Fruit fly (Drosophila melanogaster) whole organism, prepupa: ENCODE data around the gene CG8516.
A peak's percentile ranks its signal among the peaks of the same experiment; 100 is the strongest.

Experiments
- Blimp-1 ChIP-seq: fragments of 200-800 bp; sonication (Bioruptor generic); optimal IDR thresholded peaks from 3 replicates; lab custom pipeline; 2017; ENCODE audit warnings: missing biosample characterization, missing genetic modification characterization, mild to moderate bottlenecking, moderate library complexity, missing genetic modification reagents
- CG10669 ChIP-seq: fragments of 200-800 bp; sonication (Bioruptor generic); optimal IDR thresholded peaks from 3 replicates; lab custom pipeline; 2018; ENCODE audit warnings: missing biosample characterization, mild to moderate bottlenecking, missing genetic modification characterization, moderate library complexity
- CG11762 ChIP-seq: fragments of 200-800 bp; sonication (Bioruptor generic); optimal IDR thresholded peaks from 3 replicates; lab custom pipeline; 2016; ENCODE audit warnings: missing biosample characterization, missing genetic modification characterization; ENCODE audit not compliant: insufficient read depth
- CG15336 ChIP-seq: fragments of 200-800 bp; sonication (Bioruptor generic); IDR thresholded peaks from 2 replicates; pipeline ENCODE4 v1.3.6; 2022; ENCODE audit warnings: missing biosample characterization, missing genetic modification characterization
- CG1621 ChIP-seq: fragments of 200-800 bp; sonication (Bioruptor generic); optimal IDR thresholded peaks from 3 replicates; lab custom pipeline; 2018; ENCODE audit warnings: missing biosample characterization, mild to moderate bottlenecking, missing genetic modification characterization
- CG16779 ChIP-seq: fragments of 200-800 bp; sonication (Bioruptor generic); optimal IDR thresholded peaks from 3 replicates; lab custom pipeline; 2017; ENCODE audit warnings: missing biosample characterization, mild to moderate bottlenecking, missing genetic modification characterization
- CG3032 ChIP-seq: fragments of 200-800 bp; optimal IDR thresholded peaks from 2 replicates; lab custom pipeline; 2019; ENCODE audit warnings: missing biosample characterization, mild to moderate bottlenecking, missing genetic modification characterization, moderate library complexity
- CG34406 ChIP-seq: fragments of 200-800 bp; sonication (Bioruptor generic); optimal IDR thresholded peaks from 3 replicates; lab custom pipeline; 2016; ENCODE audit warnings: missing biosample characterization, missing genetic modification characterization
- CG6163 ChIP-seq: fragments of 200-800 bp; sonication (Bioruptor generic); IDR thresholded peaks from 3 replicates; pipeline ENCODE4 v1.3.6; 2022; ENCODE audit warnings: missing biosample characterization, missing genetic modification characterization
- CG6792 ChIP-seq: fragments of 200-800 bp; sonication (Bioruptor generic); optimal IDR thresholded peaks from 3 replicates; lab custom pipeline; 2016; ENCODE audit warnings: missing biosample characterization, missing genetic modification characterization
- CG6808 ChIP-seq: fragments of 200-800 bp; sonication (Bioruptor generic); optimal IDR thresholded peaks from 3 replicates; lab custom pipeline; 2017; ENCODE audit warnings: missing biosample characterization, missing genetic modification characterization, mild to moderate bottlenecking, moderate library complexity, missing genetic modification reagents
- CG6854 ChIP-seq: fragments of 200-800 bp; sonication (Bioruptor generic); optimal IDR thresholded peaks from 2 replicates; lab custom pipeline; 2017; ENCODE audit warnings: missing biosample characterization, mild to moderate bottlenecking, missing genetic modification characterization
- CG7368 ChIP-seq: fragments of 200-800 bp; sonication (Bioruptor generic); optimal IDR thresholded peaks from 3 replicates; lab custom pipeline; 2016; ENCODE audit warnings: missing biosample characterization, missing genetic modification characterization
- CG8119 ChIP-seq: fragments of 200-800 bp; sonication (Bioruptor generic); IDR thresholded peaks from 3 replicates; pipeline ENCODE4 v1.3.6; 2022; ENCODE audit warnings: missing biosample characterization, missing genetic modification characterization
- CG8632 ChIP-seq: fragments of 200-800 bp; sonication (Bioruptor generic); optimal IDR thresholded peaks from 3 replicates; lab custom pipeline; 2016; ENCODE audit warnings: missing biosample characterization, missing genetic modification characterization
- Eip75B ChIP-seq: fragments of 200-800 bp; sonication (Bioruptor generic); optimal IDR thresholded peaks from 3 replicates; lab custom pipeline; 2016; ENCODE audit warnings: missing biosample characterization, missing genetic modification characterization
- Eip78C ChIP-seq: fragments of 200-800 bp; sonication (Bioruptor generic); peaks from one replicate; lab custom pipeline; 2016; ENCODE audit warnings: missing biosample characterization, missing genetic modification characterization
- Ets21C ChIP-seq: fragments of 200-800 bp; sonication (Bioruptor generic); optimal IDR thresholded peaks from 3 replicates; lab custom pipeline; 2016; ENCODE audit warnings: missing biosample characterization, missing genetic modification characterization
- Ets96B ChIP-seq: fragments of 200-800 bp; optimal IDR thresholded peaks from 2 replicates; lab custom pipeline; 2019; ENCODE audit warnings: missing biosample characterization, mild to moderate bottlenecking, missing genetic modification characterization, moderate library complexity
- Gug ChIP-seq: fragments of 200-800 bp; sonication (Bioruptor generic); IDR thresholded peaks from 2 replicates; pipeline ENCODE4 v1.3.6; 2022; ENCODE audit warnings: missing biosample characterization, missing genetic modification characterization
- Hr38 ChIP-seq: sonication (Bioruptor generic); optimal IDR thresholded peaks from 2 replicates; lab custom pipeline; 2016; ENCODE audit warnings: missing biosample characterization, missing genetic modification characterization
- Hr39 ChIP-seq: fragments of 200-800 bp; sonication (Bioruptor generic); optimal IDR thresholded peaks from 2 replicates; lab custom pipeline; 2016; ENCODE audit warnings: missing biosample characterization, missing genetic modification characterization
- Hr4 ChIP-seq: fragments of 200-800 bp; sonication (Bioruptor generic); optimal IDR thresholded peaks from 3 replicates; lab custom pipeline; 2016; ENCODE audit warnings: missing biosample characterization, missing genetic modification characterization
- Lpt ChIP-seq: fragments of 200-800 bp; sonication (Bioruptor generic); optimal IDR thresholded peaks from 3 replicates; lab custom pipeline; 2016; ENCODE audit warnings: missing biosample characterization, missing genetic modification characterization
- Met ChIP-seq: fragments of 200-800 bp; sonication (Bioruptor generic); optimal IDR thresholded peaks from 3 replicates; lab custom pipeline; 2016; ENCODE audit warnings: missing biosample characterization, missing genetic modification characterization
- OdsH ChIP-seq: fragments of 200-800 bp; sonication (Bioruptor generic); optimal IDR thresholded peaks from 3 replicates; lab custom pipeline; 2016; ENCODE audit warnings: missing biosample characterization, missing genetic modification characterization
- Smox ChIP-seq: fragments of 200-800 bp; sonication (Bioruptor generic); optimal IDR thresholded peaks from 3 replicates; lab custom pipeline; 2016; ENCODE audit warnings: missing biosample characterization, missing genetic modification characterization
- Sox102F ChIP-seq: fragments of 200-800 bp; sonication (Bioruptor generic); optimal IDR thresholded peaks from 2 replicates; lab custom pipeline; 2016; ENCODE audit warnings: missing biosample characterization, mild to moderate bottlenecking, missing genetic modification characterization
- achi ChIP-seq: fragments of 200-800 bp; sonication (Bioruptor generic); optimal IDR thresholded peaks from 3 replicates; lab custom pipeline; 2016; ENCODE audit warnings: missing biosample characterization, missing genetic modification characterization
- acj6 ChIP-seq: fragments of 200-800 bp; sonication (Bioruptor generic); optimal IDR thresholded peaks from 3 replicates; lab custom pipeline; 2016; ENCODE audit warnings: missing biosample characterization, missing genetic modification characterization
- dac ChIP-seq: fragments of 200-800 bp; sonication (Bioruptor generic); optimal IDR thresholded peaks from 2 replicates; lab custom pipeline; 2017; ENCODE audit warnings: missing biosample characterization, mild to moderate bottlenecking, missing genetic modification characterization
- dsx ChIP-seq: fragments of 200-800 bp; optimal IDR thresholded peaks from 3 replicates; lab custom pipeline; 2019; ENCODE audit warnings: missing biosample characterization, mild to moderate bottlenecking, missing genetic modification characterization, moderate library complexity; ENCODE audit not compliant: poor library complexity, severe bottlenecking
- eg ChIP-seq: fragments of 200-800 bp; sonication (Bioruptor generic); IDR thresholded peaks from 3 replicates; pipeline ENCODE4 v1.3.6; 2022; ENCODE audit warnings: missing biosample characterization, missing genetic modification characterization
- esn ChIP-seq: fragments of 200-800 bp; sonication (Bioruptor generic); optimal IDR thresholded peaks from 2 replicates; lab custom pipeline; 2016; ENCODE audit warnings: missing biosample characterization, mild to moderate bottlenecking, missing genetic modification characterization, moderate library complexity
- fd59A ChIP-seq: fragments of 200-800 bp; sonication (Bioruptor generic); optimal IDR thresholded peaks from 2 replicates; lab custom pipeline; 2017; ENCODE audit warnings: missing biosample characterization, mild to moderate bottlenecking, missing genetic modification characterization, missing genetic modification reagents
- fd85E ChIP-seq: fragments of 200-800 bp; sonication (Bioruptor generic); optimal IDR thresholded peaks from 3 replicates; lab custom pipeline; 2016; ENCODE audit warnings: missing biosample characterization, missing genetic modification characterization
- fkh ChIP-seq: fragments of 200-800 bp; sonication (Bioruptor generic); optimal IDR thresholded peaks from 3 replicates; lab custom pipeline; 2017; ENCODE audit warnings: missing biosample characterization, mild to moderate bottlenecking, missing genetic modification characterization, moderate library complexity
- net ChIP-seq: fragments of 200-800 bp; sonication (Bioruptor generic); optimal IDR thresholded peaks from 3 replicates; lab custom pipeline; 2016; ENCODE audit warnings: missing biosample characterization, missing genetic modification characterization
- pdm3 ChIP-seq: fragments of 200-800 bp; sonication (Bioruptor generic); optimal IDR thresholded peaks from 3 replicates; lab custom pipeline; 2016; ENCODE audit warnings: missing biosample characterization, missing genetic modification characterization
- salr ChIP-seq, 2 experiments: fragments of 200-800 bp; sonication (Bioruptor generic); optimal IDR thresholded peaks; 3 replicates each; lab custom pipeline; 2016 to 2018; ENCODE audit warnings: missing biosample characterization in 2 of 2, missing genetic modification characterization in 2 of 2, mild to moderate bottlenecking in 1 of 2
- spab ChIP-seq: fragments of 200-800 bp; sonication (Bioruptor generic); optimal IDR thresholded peaks from 2 replicates; lab custom pipeline; 2017; ENCODE audit warnings: missing biosample characterization, mild to moderate bottlenecking, missing genetic modification characterization, missing genetic modification reagents
- ss ChIP-seq, 2 experiments: fragments of 200-800 bp; sonication (Bioruptor generic); optimal IDR thresholded peaks; 2 replicates in 1 of 2; 3 replicates in 1 of 2; lab custom pipeline; 2017 to 2018; ENCODE audit warnings: mild to moderate bottlenecking in 2 of 2, missing biosample characterization in 2 of 2, missing genetic modification characterization in 2 of 2, moderate library complexity in 1 of 2
- svp ChIP-seq: fragments of 200-800 bp; sonication (Bioruptor generic); peaks from one replicate; lab custom pipeline; 2016; ENCODE audit warnings: missing biosample characterization, missing genetic modification characterization
- topi ChIP-seq: fragments of 200-800 bp; sonication (Bioruptor generic); optimal IDR thresholded peaks from 3 replicates; lab custom pipeline; 2016; ENCODE audit warnings: missing biosample characterization, missing genetic modification characterization
- vri ChIP-seq: fragments of 200-800 bp; sonication (Bioruptor generic); optimal IDR thresholded peaks from 3 replicates; lab custom pipeline; 2016; ENCODE audit warnings: missing biosample characterization, mild to moderate bottlenecking, missing genetic modification characterization

Gene CG8516

DNA sequence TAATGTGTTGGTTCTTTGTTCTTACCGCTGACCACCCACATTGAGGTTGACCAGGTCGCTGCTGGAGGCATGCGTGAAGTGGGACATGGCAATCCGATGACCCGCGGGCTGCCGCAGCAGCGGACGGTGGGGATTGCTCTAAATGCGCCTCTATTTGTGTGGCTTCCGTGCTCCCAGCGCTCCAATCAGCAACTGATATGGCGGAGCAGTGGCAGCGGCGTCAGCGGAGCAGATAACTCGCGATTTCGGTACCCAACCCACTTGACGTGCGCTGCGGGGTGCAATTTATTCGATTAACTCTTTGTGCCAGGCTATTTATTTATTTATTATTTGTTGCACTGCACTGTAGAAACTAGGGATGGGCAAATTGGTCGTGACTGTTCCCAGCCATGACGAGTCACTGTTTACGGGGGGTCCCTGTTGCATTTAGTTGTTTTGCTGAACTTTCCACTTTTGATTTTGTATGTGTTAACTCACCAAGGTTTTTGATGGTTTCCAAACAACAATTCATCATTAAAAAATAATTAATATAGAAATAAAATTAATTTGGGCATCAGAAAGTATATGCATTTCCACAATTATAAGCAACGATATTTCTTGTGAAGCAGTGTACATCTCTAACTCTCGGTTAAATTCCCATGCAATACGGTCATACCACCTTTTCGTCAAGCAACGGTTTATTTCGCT is 7.7 kb downstream of the CG8516 start, which contains the start of the genes CG9467 and CG8526 (continued):
- peak; percentile 47; the same call in 1 of the 3 replicates for TF ChIP-seq eg (GFP tag; lab: Robert Waterston, UW)
- no peak for TF ChIP-seq CG16779 (tag; lab: Kevin White, UChicago)
- TF ChIP-seq CG11762 = no peak
- no peak for TF ChIP-seq Met
- peak; percentile 85 for TF ChIP-seq fkh (GFP tag; lab: Kevin White, UChicago)
- peak; percentile 50 for TF ChIP-seq Ets96B
- peak; percentile 60 for TF ChIP-seq CG34406 (GFP tag; lab: Kevin White, UChicago)
- peak; percentile 59 for TF ChIP-seq acj6 (GFP tag; lab: Kevin White, UChicago)
- peak; percentile 64 for TF ChIP-seq CG3032 (tag; lab: Kevin White, UChicago)
- TF ChIP-seq Eip75B (GFP tag; lab: Kevin White, UChicago) = no peak
- TF ChIP-seq Eip78C (GFP tag; lab: Kevin White, UChicago) = peak; percentile 83
- TF ChIP-seq CG6792 (GFP tag; lab: Kevin White, UChicago) = peak; percentile 42
- no peak for TF ChIP-seq pdm3 (GFP tag; lab: Kevin White, UChicago)
- peak; percentile 31 for TF ChIP-seq CG6854 (GFP tag; lab: Kevin White, UChicago)
- no peak for TF ChIP-seq ss (GFP tag; optimal IDR thresholded peaks at IDR 0.05; lab: Kevin White, UChicago)
- no peak for TF ChIP-seq CG6808
- TF ChIP-seq net (GFP tag; lab: Kevin White, UChicago) = no peak
- TF ChIP-seq svp (GFP tag; lab: Kevin White, UChicago) = peak; percentile 97
- no peak for TF ChIP-seq CG1621
- TF ChIP-seq fd59A = no peak
- no peak for TF ChIP-seq Gug (GFP tag; lab: Robert Waterston, UW)
- no peak for TF ChIP-seq spab (GFP tag; lab: Kevin White, UChicago)
- peak; percentile 65 for TF ChIP-seq dsx
- no peak for TF ChIP-seq topi (GFP tag; lab: Kevin White, UChicago)
- TF ChIP-seq Smox (GFP tag; lab: Kevin White, UChicago) = no peak
- TF ChIP-seq Hr39 (GFP tag; lab: Kevin White, UChicago) = peak; percentile 52
- TF ChIP-seq achi = no peak
- no peak for TF ChIP-seq Lpt (GFP tag; lab: Kevin White, UChicago)
- TF ChIP-seq CG10669 (GFP tag; lab: Kevin White, UChicago) = no peak
- TF ChIP-seq CG8632 (GFP tag; lab: Kevin White, UChicago) = no peak
- no peak for TF ChIP-seq Ets21C (GFP tag; lab: Kevin White, UChicago)
- 0 out of 3 replicates have a peak, but pooled peaks have one; percentile 34 for TF ChIP-seq CG6163
- TF ChIP-seq CG15336 (GFP tag; lab: Robert Waterston, UW) = 0 out of 2 replicates have a peak, but pooled peaks have one; percentile 23

dm6 chr3R:9808946-9809545 is 16.0 kb downstream of the CG8516 start, which contains the start of gene FBXO11:
Gene FBXO11, minus strand, starts transcription at chr3R:9809368.
- TF ChIP-seq CG6808 (no peak), Gug (GFP tag; lab: Robert Waterston, UW) (no peak), Met (no peak), CG6854 (GFP tag; lab: Kevin White, UChicago) (peak; percentile 73), CG34406 (GFP tag; lab: Kevin White, UChicago) (no peak), Hr38 (no peak), fd59A (no peak), Hr4 (no peak), net (GFP tag; lab: Kevin White, UChicago) (no peak), Eip78C (GFP tag; lab: Kevin White, UChicago) (peak; percentile 84), esn (no peak), dsx (no peak), fd85E (peak; percentile 61), CG11762 (no peak), CG8119 (GFP tag; lab: Robert Waterston, UW) (peak; percentile 60; the same call in 2 of the 3 replicates), CG10669 (GFP tag; lab: Kevin White, UChicago) (no peak), topi (GFP tag; lab: Kevin White, UChicago) (peak; percentile 38), CG6163 (peak; percentile 98), CG15336 (GFP tag; lab: Robert Waterston, UW) (peak; percentile 50), OdsH (GFP tag; lab: Kevin White, UChicago) (no peak), Smox (GFP tag; lab: Kevin White, UChicago) (no peak), salr (GFP tag; optimal IDR thresholded peaks at IDR 0.05; lab: Kevin White, UChicago) (peak in 1 of 2 experiments; percentile 19), Sox102F (GFP tag; lab: Kevin White, UChicago) (no peak), ss (GFP tag; optimal IDR thresholded peaks at IDR 0.05; lab: Kevin White, UChicago) (peak in 1 of 2 experiments; percentile 89), Blimp-1 (GFP tag; lab: Kevin White, UChicago) (peak; percentile 33), Lpt (GFP tag; lab: Kevin White, UChicago) (peak; percentile 67), CG7368 (no peak), CG6792 (GFP tag; lab: Kevin White, UChicago) (peak; percentile 7), vri (no peak), CG3032 (tag; lab: Kevin White, UChicago) (no peak), dac (GFP tag; lab: Kevin White, UChicago) (peak; percentile 38)
